Worm (Caenorhabditis elegans): Measurements from ENCODE around the gene dlg-1.

Gene dlg-1

DNA sequence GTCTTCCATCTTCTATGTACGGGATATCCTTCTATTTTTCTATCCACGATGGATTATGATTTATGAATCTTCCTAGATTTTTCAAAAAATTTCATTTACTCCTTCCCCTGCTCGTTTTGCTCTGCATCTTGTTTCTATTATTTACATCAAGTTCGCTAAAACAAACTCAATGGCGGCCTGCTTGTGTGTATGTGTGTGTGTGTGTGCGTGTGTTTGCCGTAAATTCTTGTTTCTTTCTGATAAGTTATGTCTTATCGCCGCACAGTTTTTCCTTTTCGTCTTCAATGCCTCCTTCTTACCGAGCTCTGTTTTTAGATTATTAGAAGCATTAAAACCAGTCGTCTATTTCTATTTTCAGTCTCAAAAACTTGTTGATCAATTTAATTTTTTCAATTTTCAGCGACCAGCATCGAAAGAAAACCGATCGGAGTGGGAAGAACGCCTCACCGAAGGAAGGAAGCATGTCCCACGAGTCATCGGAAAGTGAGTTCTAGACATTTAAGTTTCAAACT lies at the start of gene dlg-1:
Gene dlg-1 (plus strand): TSS at position 401 of the 512 bp plus-strand sequence.
- TF ChIP-seq sea-2 (GFP tag; IDR thresholded peaks at IDR 0.05) (no peak), him-1 (tag; optimal IDR thresholded peaks at IDR 0.05) (no peak), ekl-4 (GFP tag; IDR thresholded peaks at IDR 0.05) (no peak), lir-1 (GFP tag; conservative IDR thresholded peaks at IDR 0.05) (no peak), ztf-6 (GFP tag; IDR thresholded peaks at IDR 0.05) (no peak), lsl-1 (GFP tag; optimal IDR thresholded peaks at IDR 0.05) (no peak), rcor-1 (GFP tag; IDR thresholded peaks at IDR 0.05) (no peak), F22D6.2 (tag; optimal IDR thresholded peaks at IDR 0.05) (no peak), ets-4 (GFP tag; optimal IDR thresholded peaks at IDR 0.05) (no peak), tbx-9 (tag; optimal IDR thresholded peaks at IDR 0.05; ENCODE audit: borderline replicate concordance) (no peak), C06A6.2 (GFP tag; conservative IDR thresholded peaks at IDR 0.05) (no peak), mcd-1 (GFP tag; IDR thresholded peaks at IDR 0.05) (no peak), somi-1 (GFP tag; optimal IDR thresholded peaks at IDR 0.05) (no peak), hlh-26 (GFP tag; conservative IDR thresholded peaks at IDR 0.05) (no peak), rec-8 (tag; optimal IDR thresholded peaks at IDR 0.05) (no peak), hlh-12 (tag; optimal IDR thresholded peaks at IDR 0.05) (no peak)

DNA sequence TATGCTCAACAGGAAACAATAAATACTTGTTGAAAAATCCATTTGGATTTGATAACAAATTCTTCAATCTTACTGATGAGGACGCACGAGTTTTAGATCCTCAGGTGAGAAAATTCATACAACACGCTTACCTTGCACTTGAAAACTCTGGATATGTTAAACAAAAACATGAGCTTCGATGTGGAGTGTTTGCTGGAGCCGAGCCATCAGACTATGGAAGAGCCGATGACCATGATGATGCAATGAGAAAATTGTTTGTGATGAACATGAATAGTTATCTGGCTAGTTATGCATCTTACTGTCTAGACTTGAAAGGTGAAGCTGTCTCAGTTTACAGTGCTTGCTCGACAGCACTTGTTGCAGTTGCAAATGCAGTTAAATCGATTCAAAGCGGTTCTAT lies 45.6 kb upstream of the dlg-1 start:
- TF ChIP-seq atf-7 (tag; optimal IDR thresholded peaks at IDR 0.05) = no peak
- no peak for TF ChIP-seq sdz-38 (tag; optimal IDR thresholded peaks at IDR 0.05)
- no peak for TF ChIP-seq gei-17 (GFP tag; optimal IDR thresholded peaks at IDR 0.05)
- TF ChIP-seq chd-7 (tag; optimal IDR thresholded peaks at IDR 0.05) = no peak
- no peak for TF ChIP-seq egl-44 (GFP tag; IDR thresholded peaks at IDR 0.05)
- no peak for TF ChIP-seq hlh-12 (tag; optimal IDR thresholded peaks at IDR 0.05)

DNA sequence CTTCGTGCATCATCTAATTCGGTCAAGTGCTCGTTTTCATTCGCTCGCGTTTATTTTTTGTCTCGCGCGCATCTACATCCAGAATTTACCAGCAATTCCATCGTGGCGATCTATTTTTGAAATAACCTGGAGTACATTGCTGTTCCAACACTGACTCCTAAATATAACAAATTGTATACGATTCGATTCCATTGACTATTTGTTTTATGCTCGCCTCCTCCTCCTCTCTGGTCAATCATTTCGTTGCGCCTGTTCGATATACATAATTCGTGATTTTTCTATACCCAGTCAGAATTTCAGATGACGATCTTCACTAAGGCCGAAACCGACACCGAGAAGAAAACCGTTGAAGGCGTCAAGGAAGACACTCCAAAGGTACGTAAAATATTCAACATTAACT lies 34.6 kb upstream of the dlg-1 start, which contains the start of gene itm-2:
Gene itm-2 (plus strand): TSS at position 301 of the 400 bp plus-strand sequence.
- TF ChIP-seq F52B5.7 (tag; optimal IDR thresholded peaks at IDR 0.05) (no peak), bed-1 (GFP tag; IDR thresholded peaks at IDR 0.05) (no peak), nhr-80 (tag; optimal IDR thresholded peaks at IDR 0.05) (no peak), ceh-58 (GFP tag; IDR thresholded peaks at IDR 0.05) (no peak), lsl-1 (GFP tag; optimal IDR thresholded peaks at IDR 0.05) (no peak), lin-54 (GFP tag; optimal IDR thresholded peaks at IDR 0.05) (no peak)

DNA sequence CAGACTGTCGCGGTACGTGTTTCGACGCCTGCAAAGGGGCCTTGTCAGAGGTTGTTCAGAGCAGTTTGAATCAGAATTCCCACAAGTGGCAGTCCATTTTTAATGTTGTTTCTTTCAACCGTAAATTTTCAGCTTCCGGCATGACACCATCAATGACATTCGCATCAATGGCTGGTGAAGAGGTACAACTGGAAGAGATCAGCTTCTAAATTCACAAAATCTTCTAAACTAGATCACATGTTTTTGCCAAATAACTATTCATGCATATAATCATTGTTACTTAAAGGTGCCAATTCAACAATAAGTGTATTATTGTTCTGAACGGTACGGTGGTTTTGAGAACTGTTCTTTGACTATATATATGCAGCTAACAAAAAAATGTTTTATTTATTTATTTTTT lies 32.1 kb upstream of the dlg-1 start:
- TF ChIP-seq hmg-1.2 (GFP tag; IDR thresholded peaks at IDR 0.05) (no peak), dpl-1 (GFP tag; optimal IDR thresholded peaks at IDR 0.05) (no peak), somi-1 (GFP tag; optimal IDR thresholded peaks at IDR 0.05) (no peak), hmg-20 (GFP tag; IDR thresholded peaks at IDR 0.05) (no peak), egl-18 (GFP tag; IDR thresholded peaks at IDR 0.05) (no peak), ceh-79 (tag; optimal IDR thresholded peaks at IDR 0.05) (no peak), ceh-100 (GFP tag; IDR thresholded peaks at IDR 0.05) (no peak), C06A6.2 (GFP tag; conservative IDR thresholded peaks at IDR 0.05) (no peak), akir-1 (GFP tag; optimal IDR thresholded peaks at IDR 0.05) (no peak), F57C9.4 (tag; optimal IDR thresholded peaks at IDR 0.05) (no peak)

DNA sequence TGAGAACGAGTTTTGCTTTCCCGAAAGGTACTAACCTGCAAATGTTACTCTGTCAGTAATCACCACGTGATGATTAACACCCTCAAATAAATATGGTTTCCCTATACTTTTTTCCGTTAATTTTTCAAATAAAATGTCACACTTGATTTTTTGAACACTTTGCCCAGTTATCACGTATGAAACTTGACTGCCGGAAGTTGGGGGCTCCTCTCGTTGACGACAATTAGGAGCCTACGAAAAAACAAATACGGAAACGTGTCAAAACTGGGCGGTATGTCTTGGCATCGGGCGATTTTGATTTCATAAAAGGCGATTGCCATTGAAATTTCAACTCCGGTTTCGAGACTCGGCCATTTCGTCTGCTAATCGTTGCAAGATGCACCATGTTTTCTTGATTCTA lies 31.6 kb upstream of the dlg-1 start, which contains the start of gene C25F6.8:
Gene C25F6.8 (plus strand): TSS at position 301 of the 400 bp plus-strand sequence.
- no peak for TF ChIP-seq B0019.2 (GFP tag; conservative IDR thresholded peaks at IDR 0.05)
- no peak for TF ChIP-seq nfya-2 (GFP tag; IDR thresholded peaks at IDR 0.05)
- TF ChIP-seq lin-35 (GFP tag; optimal IDR thresholded peaks at IDR 0.05) = no peak
- TF ChIP-seq chd-7 (tag; optimal IDR thresholded peaks at IDR 0.05) = no peak
- TF ChIP-seq hmg-20 (GFP tag; IDR thresholded peaks at IDR 0.05) = no peak
- no peak for TF ChIP-seq rec-8 (tag; optimal IDR thresholded peaks at IDR 0.05)
- TF ChIP-seq B0261.1 (tag; optimal IDR thresholded peaks at IDR 0.05) = no peak
- TF ChIP-seq ztf-3 (GFP tag; optimal IDR thresholded peaks at IDR 0.05) = no peak
- TF ChIP-seq F23B12.7 (tag; optimal IDR thresholded peaks at IDR 0.05; ENCODE audit: insufficient read depth) = no peak
- no peak for TF ChIP-seq B0035.1 (tag; optimal IDR thresholded peaks at IDR 0.05)
- TF ChIP-seq nhr-80 (tag; optimal IDR thresholded peaks at IDR 0.05) = no peak
- TF ChIP-seq madf-10 (tag; optimal IDR thresholded peaks at IDR 0.05) = no peak
- no peak for TF ChIP-seq efl-1 (GFP tag; optimal IDR thresholded peaks at IDR 0.05)
- no peak for TF ChIP-seq sptf-2 (GFP tag; optimal IDR thresholded peaks at IDR 0.05)
- TF ChIP-seq egl-18 (GFP tag; IDR thresholded peaks at IDR 0.05) = no peak
- TF ChIP-seq F22D6.2 (tag; optimal IDR thresholded peaks at IDR 0.05) = no peak

All from whole organism, young adult.